Worm (Caenorhabditis elegans) whole organism, young adult: ENCODE measurements around the gene Y42G9A.3.

ENCODE experiments used
- B0019.2 ChIP-seq: fragments of 200-800 bp; sonication (Bioruptor generic); conservative IDR thresholded peaks from 2 replicates; pipeline ENCODE4 v1.3.6; 2022; ENCODE audit warnings: missing genetic modification reagents, missing genetic modification characterization, missing compliant biosample characterization
- F23B12.7 ChIP-seq: sonication (generic microtip); optimal IDR thresholded peaks from 2 replicates; lab custom pipeline; 2017; ENCODE audit warnings: missing genetic modification characterization, mild to moderate bottlenecking, missing compliant biosample characterization, antibody characterized with exemption, moderate library complexity; ENCODE audit not compliant: insufficient read depth
- F57A8.1 ChIP-seq: fragments of 200-800 bp; sonication (Bioruptor generic); optimal IDR thresholded peaks from 2 replicates; lab custom pipeline; 2018; ENCODE audit warnings: mild to moderate bottlenecking, missing genetic modification characterization, moderate library complexity, missing compliant biosample characterization
- F57C9.4 ChIP-seq: sonication (generic microtip); optimal IDR thresholded peaks from 2 replicates; lab custom pipeline; 2017; ENCODE audit warnings: mild to moderate bottlenecking, missing genetic modification characterization, missing compliant biosample characterization
- Y53F4B.3 ChIP-seq: fragments of 200-800 bp; sonication (Bioruptor generic); IDR thresholded peaks from 2 replicates; pipeline ENCODE4 v1.3.6; 2022; ENCODE audit warnings: missing genetic modification reagents, missing genetic modification characterization, missing compliant biosample characterization
- Y67H2A.10 ChIP-seq: fragments of 200-800 bp; sonication (Bioruptor generic); conservative IDR thresholded peaks from 2 replicates; pipeline ENCODE4 v1.3.6; 2022; ENCODE audit warnings: missing genetic modification reagents, missing genetic modification characterization, missing compliant biosample characterization
- ZK185.1 ChIP-seq: sonication (generic microtip); optimal IDR thresholded peaks from 2 replicates; lab custom pipeline; 2016; ENCODE audit warnings: mild to moderate bottlenecking, missing genetic modification characterization, missing compliant biosample characterization; ENCODE audit not compliant: poor library complexity, severe bottlenecking
- ama-1 ChIP-seq, 3 experiments: fragments of 150-350 bp in 1 of 3; sonication (generic microtip) in 2 of 3; optimal IDR thresholded peaks; 2 replicates each; lab custom pipeline; 2014 to 2018; ENCODE audit warnings: missing biosample characterization in 2 of 3, missing genetic modification characterization in 2 of 3, missing genetic modification reagents in 2 of 3
- athp-1 ChIP-seq: sonication (generic microtip); optimal IDR thresholded peaks from 2 replicates; lab custom pipeline; 2017; ENCODE audit warnings: mild to moderate bottlenecking, missing genetic modification characterization, missing compliant biosample characterization
- attf-6 ChIP-seq: fragments of 200-800 bp; sonication (Bioruptor generic); IDR thresholded peaks from 2 replicates; pipeline ENCODE4 v1.3.6; 2022; ENCODE audit warnings: missing genetic modification reagents, missing genetic modification characterization, missing compliant biosample characterization
- cebp-1 ChIP-seq, 2 experiments: fragments of 200-800 bp in 1 of 2; sonication (Bioruptor generic) in 1 of 2; sonication (generic microtip) in 1 of 2; IDR thresholded peaks in 1 of 2; optimal IDR thresholded peaks in 1 of 2; 2 replicates each; pipeline versions ENCODE4 v1.3.6 to Lab custom; 2017 to 2022; ENCODE audit warnings: missing compliant biosample characterization in 2 of 2, missing genetic modification characterization in 2 of 2, mild to moderate bottlenecking in 1 of 2, missing genetic modification reagents in 1 of 2, moderate library complexity in 1 of 2
- ceh-27 ChIP-seq: fragments of 200-800 bp; sonication (Bioruptor generic); optimal IDR thresholded peaks from 2 replicates; lab custom pipeline; 2018; ENCODE audit warnings: mild to moderate bottlenecking, missing genetic modification characterization, moderate library complexity, missing compliant biosample characterization
- ceh-58 ChIP-seq: fragments of 200-800 bp; sonication (Bioruptor generic); IDR thresholded peaks from 2 replicates; pipeline ENCODE4 v1.3.6; 2022; ENCODE audit warnings: missing genetic modification characterization, missing compliant biosample characterization
- chd-7 ChIP-seq: sonication (generic microtip); optimal IDR thresholded peaks from 2 replicates; lab custom pipeline; 2016; ENCODE audit warnings: mild to moderate bottlenecking, missing genetic modification characterization, moderate library complexity, missing compliant biosample characterization
- dpl-1 ChIP-seq: fragments of 150-350 bp; optimal IDR thresholded peaks from 2 replicates; lab custom pipeline; 2014; ENCODE audit warnings: missing biosample characterization, missing genetic modification reagents, missing genetic modification characterization
- efl-1 ChIP-seq: fragments of 150-350 bp; optimal IDR thresholded peaks from 2 replicates; lab custom pipeline; 2014; ENCODE audit warnings: missing biosample characterization, missing genetic modification reagents, missing genetic modification characterization
- egl-18 ChIP-seq: fragments of 200-800 bp; sonication (Bioruptor generic); IDR thresholded peaks from 2 replicates; pipeline ENCODE4 v1.3.6; 2022; ENCODE audit warnings: missing genetic modification reagents, missing genetic modification characterization, missing compliant biosample characterization
- egl-44 ChIP-seq: fragments of 200-800 bp; sonication (Bioruptor generic); IDR thresholded peaks from 2 replicates; pipeline ENCODE4 v1.3.6; 2022; ENCODE audit warnings: missing genetic modification reagents, missing genetic modification characterization, missing compliant biosample characterization
- egrh-3 ChIP-seq: fragments of 200-800 bp; sonication (Bioruptor generic); IDR thresholded peaks from 2 replicates; pipeline ENCODE4 v1.3.6; 2022; ENCODE audit warnings: missing genetic modification reagents, missing genetic modification characterization, missing compliant biosample characterization
- ekl-4 ChIP-seq: fragments of 200-800 bp; sonication (Bioruptor generic); IDR thresholded peaks from 2 replicates; pipeline ENCODE4 v1.3.6; 2022; ENCODE audit warnings: missing genetic modification reagents, missing genetic modification characterization, missing compliant biosample characterization
- him-1 ChIP-seq: sonication (generic microtip); optimal IDR thresholded peaks from 2 replicates; lab custom pipeline; 2016; ENCODE audit warnings: missing genotype, missing genetic modification reagents, missing genetic modification characterization, missing compliant biosample characterization
- hlh-26 ChIP-seq: fragments of 200-800 bp; sonication (Bioruptor generic); conservative IDR thresholded peaks from 2 replicates; pipeline ENCODE4 v1.3.6; 2022; ENCODE audit warnings: missing genetic modification reagents, missing genetic modification characterization, missing compliant biosample characterization
- hsf-1 ChIP-seq: fragments of 200-800 bp; sonication (Bioruptor generic); IDR thresholded peaks from 2 replicates; pipeline ENCODE4 v1.3.6; 2022; ENCODE audit warnings: missing genetic modification reagents, missing genetic modification characterization, missing compliant biosample characterization
- lin-35 ChIP-seq, 3 experiments: fragments of 150-350 bp in 2 of 3; sonication (generic microtip) in 1 of 3; optimal IDR thresholded peaks; 2 replicates each; lab custom pipeline; 2014 to 2018; ENCODE audit warnings: missing biosample characterization in 3 of 3, missing genetic modification characterization in 3 of 3, missing genetic modification reagents in 3 of 3
- nfya-2 ChIP-seq: fragments of 200-800 bp; sonication (Bioruptor generic); IDR thresholded peaks from 2 replicates; pipeline ENCODE4 v1.3.6; 2022; ENCODE audit warnings: missing genetic modification reagents, missing genetic modification characterization, missing compliant biosample characterization
- nhr-179 ChIP-seq: sonication (generic microtip); optimal IDR thresholded peaks from 2 replicates; lab custom pipeline; 2016; ENCODE audit warnings: mild to moderate bottlenecking, missing genetic modification characterization, missing compliant biosample characterization
- nhr-27 ChIP-seq: fragments of 200-800 bp; sonication (Bioruptor generic); optimal IDR thresholded peaks from 2 replicates; lab custom pipeline; 2018; ENCODE audit warnings: mild to moderate bottlenecking, missing genetic modification characterization, moderate library complexity, missing compliant biosample characterization
- pha-4 ChIP-seq: fragments of 150-350 bp; sonication (generic microtip); optimal IDR thresholded peaks from 2 replicates; lab custom pipeline; 2014; ENCODE audit warnings: missing biosample characterization, missing genetic modification reagents, missing genetic modification characterization
- rec-8 ChIP-seq, 2 experiments: sonication (generic microtip); optimal IDR thresholded peaks; 2 replicates each; lab custom pipeline; 2016; ENCODE audit warnings: mild to moderate bottlenecking in 2 of 2, missing genetic modification characterization in 2 of 2, missing genetic modification reagents in 2 of 2, missing genotype in 2 of 2, missing biosample characterization in 1 of 2, missing compliant biosample characterization in 1 of 2, moderate library complexity in 1 of 2
- repo-1 ChIP-seq: sonication (generic microtip); optimal IDR thresholded peaks from 2 replicates; lab custom pipeline; 2017; ENCODE audit warnings: mild to moderate bottlenecking, missing genetic modification characterization, missing compliant biosample characterization
- rpc-1 ChIP-seq, 2 experiments: fragments of 150-350 bp in 1 of 2; sonication (generic microtip) in 1 of 2; optimal IDR thresholded peaks; 2 replicates each; lab custom pipeline; 2014 to 2018; ENCODE audit warnings: missing biosample characterization in 1 of 2, missing genetic modification characterization in 1 of 2, missing genetic modification reagents in 1 of 2, missing genotype in 1 of 2
- sea-2 ChIP-seq: fragments of 200-800 bp; sonication (Bioruptor generic); IDR thresholded peaks from 2 replicates; pipeline ENCODE4 v1.3.6; 2022; ENCODE audit warnings: missing genetic modification characterization, missing compliant biosample characterization
- somi-1 ChIP-seq: fragments of 200-800 bp; sonication (Bioruptor generic); optimal IDR thresholded peaks from 2 replicates; lab custom pipeline; 2018; ENCODE audit warnings: mild to moderate bottlenecking, missing genetic modification characterization, missing compliant biosample characterization
- tbp1 ChIP-seq: fragments of 200-800 bp; sonication (Bioruptor generic); optimal IDR thresholded peaks from 2 replicates; lab custom pipeline; 2018; ENCODE audit warnings: mild to moderate bottlenecking, missing genetic modification characterization, missing compliant biosample characterization
- tbx-9 ChIP-seq: sonication (generic microtip); optimal IDR thresholded peaks from 2 replicates; lab custom pipeline; 2016; ENCODE audit warnings: borderline replicate concordance, missing genetic modification characterization, inconsistent platforms, missing compliant biosample characterization
- zfh-2 ChIP-seq: fragments of 200-800 bp; sonication (Bioruptor generic); conservative IDR thresholded peaks from 2 replicates; pipeline ENCODE4 v1.3.6; 2022; ENCODE audit warnings: missing genetic modification reagents, missing genetic modification characterization, missing compliant biosample characterization
- zim-3 ChIP-seq: sonication (generic microtip); optimal IDR thresholded peaks from 2 replicates; lab custom pipeline; 2017; ENCODE audit warnings: mild to moderate bottlenecking, missing genetic modification characterization, moderate library complexity, missing compliant biosample characterization
- ztf-25 ChIP-seq: fragments of 200-800 bp; sonication (Bioruptor generic); IDR thresholded peaks from 2 replicates; pipeline ENCODE4 v1.3.6; 2022; ENCODE audit warnings: missing genetic modification reagents, missing genetic modification characterization, missing compliant biosample characterization
- ztf-26 ChIP-seq: sonication (generic microtip); optimal IDR thresholded peaks from 2 replicates; lab custom pipeline; 2017; ENCODE audit warnings: missing genetic modification characterization, missing compliant biosample characterization
- ztf-28 ChIP-seq: fragments of 200-800 bp; sonication (Bioruptor generic); IDR thresholded peaks from 2 replicates; pipeline ENCODE4 v1.3.6; 2022; ENCODE audit warnings: missing genetic modification reagents, missing genetic modification characterization, missing compliant biosample characterization
- ztf-3 ChIP-seq: fragments of 200-800 bp; sonication (Bioruptor generic); optimal IDR thresholded peaks from 2 replicates; lab custom pipeline; 2018; ENCODE audit warnings: mild to moderate bottlenecking, missing genetic modification characterization, missing compliant biosample characterization

Gene Y42G9A.3

ce11 chrIII:6157708-6158321, 11.8 kb downstream of the Y42G9A.3 start, which contains the start of gene anmt-2:
TSS of gene anmt-2 (minus strand) at chrIII:6157758.
- TF ChIP-seq zfh-2 (GFP tag; lab: Robert Waterston, UW) (peak; percentile 80), Y67H2A.10 (GFP tag; lab: Robert Waterston, UW) (no peak), zim-3 (tag; lab: Kevin White, UChicago) (no peak)

- TF ChIP-seq F57A8.1 (GFP tag; lab: Kevin White, UChicago) (no peak), athp-1 (tag; lab: Kevin White, UChicago) (peak; percentile 71), Y67H2A.10 (GFP tag; lab: Robert Waterston, UW) (0 out of 2 replicates have a peak, but pooled peaks have one; percentile 18), ztf-28 (GFP tag; lab: Robert Waterston, UW) (0 out of 2 replicates have a peak, but pooled peaks have one; percentile 49), rpc-1 (optimal IDR thresholded peaks at IDR 0.05; lab: Kevin White, UChicago) (peak; percentile 84), rpc-1 (tag; optimal IDR thresholded peaks at IDR 0.05; lab: Kevin White, UChicago) (peak; percentile 91), ztf-25 (GFP tag; lab: Robert Waterston, UW) (no peak), nhr-179 (tag; lab: Kevin White, UChicago) (no peak), lin-35 (GFP tag; optimal IDR thresholded peaks at IDR 0.05; lab: Kevin White, UChicago) (peak in 1 of 3 experiments; percentile 60), pha-4 (peak; percentile 28), egrh-3 (GFP tag; lab: Robert Waterston, UW) (no peak), repo-1 (tag; lab: Kevin White, UChicago) (peak; percentile 84), hlh-26 (no peak), ztf-26 (tag; lab: Kevin White, UChicago) (peak; percentile 69), cebp-1 (GFP tag; IDR thresholded peaks at IDR 0.05; lab: Robert Waterston, UW) (peak; percentile 55), cebp-1 (tag; optimal IDR thresholded peaks at IDR 0.05; lab: Kevin White, UChicago) (peak; percentile 74), ztf-3 (GFP tag; lab: Kevin White, UChicago) (no peak), tbp1 (peak; percentile 98), sea-2 (no peak), ZK185.1 (peak; percentile 80), egl-18 (GFP tag; lab: Robert Waterston, UW) (no peak), chd-7 (tag; lab: Kevin White, UChicago) (peak; percentile 84), somi-1 (GFP tag; lab: Kevin White, UChicago) (peak; percentile 71), nfya-2 (no peak), dpl-1 (peak; percentile 42), him-1 (tag; lab: Kevin White, UChicago) (peak; percentile 95), F23B12.7 (tag; lab: Kevin White, UChicago) (peak; percentile 50), ceh-27 (GFP tag; lab: Kevin White, UChicago) (peak; percentile 9), hsf-1 (GFP tag; lab: Robert Waterston, UW) (no peak; the same call in 1 of the 2 replicates), Y53F4B.3 (GFP tag; lab: Robert Waterston, UW) (no peak), egl-44 (GFP tag; lab: Robert Waterston, UW) (peak; percentile 78), zim-3 (tag; lab: Kevin White, UChicago) (peak; percentile 39), ceh-58 (no peak), ama-1 (optimal IDR thresholded peaks at IDR 0.05; lab: Kevin White, UChicago) (no peak), ama-1 (GFP tag; optimal IDR thresholded peaks at IDR 0.05; lab: Kevin White, UChicago) (peak; percentile 10 to 43), efl-1 (GFP tag; lab: Kevin White, UChicago) (peak; percentile 31), attf-6 (no peak), ekl-4 (GFP tag; lab: Robert Waterston, UW) (peak; percentile 78; the same call in 1 of the 2 replicates), rec-8 (tag; optimal IDR thresholded peaks at IDR 0.05; lab: Kevin White, UChicago) (peak; percentile 45 to 54), tbx-9 (no peak), nhr-27 (tag; lab: Kevin White, UChicago) (no peak), B0019.2 (GFP tag; lab: Robert Waterston, UW) (no peak; the same call in 1 of the 2 replicates), F57C9.4 (no peak)
Observed at ce11 chrIII:6158642-6159475, 12.8 kb downstream of the Y42G9A.3 start, which contains the start of gene nfm-1. TSS of gene nfm-1 (plus strand) at chrIII:6159453.
